Worm (Caenorhabditis elegans) whole organism, young adult: ENCODE measurements around the gene ptc-1.

Experiments
- B0035.1 ChIP-seq: sonication (generic microtip); optimal IDR thresholded peaks from 2 replicates; lab custom pipeline; 2016; ENCODE audit warnings: missing genetic modification characterization, mild to moderate bottlenecking, missing compliant biosample characterization, missing genotype, missing genetic modification reagents
- D2030.7 ChIP-seq: fragments of 200-800 bp; sonication (Bioruptor generic); IDR thresholded peaks from 2 replicates; pipeline ENCODE4 v1.3.6; 2022; ENCODE audit warnings: missing genetic modification reagents, missing genetic modification characterization, missing compliant biosample characterization
- F37B4.10 ChIP-seq: fragments of 200-800 bp; sonication (Bioruptor generic); IDR thresholded peaks from 2 replicates; pipeline ENCODE4 v1.3.6; 2022; ENCODE audit warnings: missing genetic modification characterization, missing compliant biosample characterization
- K11D2.4 ChIP-seq: fragments of 200-800 bp; sonication (Bioruptor generic); IDR thresholded peaks from 2 replicates; pipeline ENCODE4 v1.3.6; 2022; ENCODE audit warnings: missing genetic modification reagents, missing genetic modification characterization, missing compliant biosample characterization
- K12H6.12 ChIP-seq: fragments of 200-800 bp; sonication (Bioruptor generic); optimal IDR thresholded peaks from 2 replicates; lab custom pipeline; 2018; ENCODE audit warnings: mild to moderate bottlenecking, missing genetic modification characterization, missing compliant biosample characterization
- Y53G8AR.9 ChIP-seq: fragments of 200-800 bp; sonication (Bioruptor generic); conservative IDR thresholded peaks from 2 replicates; pipeline ENCODE4 v1.3.6; 2022; ENCODE audit warnings: missing genetic modification reagents, missing genetic modification characterization, missing compliant biosample characterization
- Y79H2A.3 ChIP-seq: fragments of 200-800 bp; sonication (Bioruptor generic); conservative IDR thresholded peaks from 2 replicates; pipeline ENCODE4 v1.3.6; 2022; ENCODE audit warnings: missing genetic modification reagents, missing genetic modification characterization, missing compliant biosample characterization
- ets-4 ChIP-seq: fragments of 200-800 bp; sonication (Bioruptor generic); optimal IDR thresholded peaks from 2 replicates; lab custom pipeline; 2018; ENCODE audit warnings: mild to moderate bottlenecking, missing genetic modification characterization, missing compliant biosample characterization
- fkh-3 ChIP-seq: sonication (generic microtip); optimal IDR thresholded peaks from 2 replicates; lab custom pipeline; 2016; ENCODE audit warnings: mild to moderate bottlenecking, missing genetic modification characterization, missing compliant biosample characterization
- nhr-27 ChIP-seq: fragments of 200-800 bp; sonication (Bioruptor generic); optimal IDR thresholded peaks from 2 replicates; lab custom pipeline; 2018; ENCODE audit warnings: mild to moderate bottlenecking, missing genetic modification characterization, moderate library complexity, missing compliant biosample characterization
- pbrm-1 ChIP-seq: fragments of 200-800 bp; sonication (Bioruptor generic); IDR thresholded peaks from 2 replicates; pipeline ENCODE4 v1.3.6; 2022; ENCODE audit warnings: missing genetic modification reagents, missing genetic modification characterization, missing compliant biosample characterization
- pha-4 ChIP-seq: fragments of 150-350 bp; sonication (generic microtip); optimal IDR thresholded peaks from 2 replicates; lab custom pipeline; 2014; ENCODE audit warnings: missing biosample characterization, missing genetic modification reagents, missing genetic modification characterization
- unc-130 ChIP-seq: sonication (generic microtip); optimal IDR thresholded peaks from 2 replicates; lab custom pipeline; 2016; ENCODE audit warnings: missing genetic modification reagents, missing genetic modification characterization, missing compliant biosample characterization
- unc-62 ChIP-seq: fragments of 150-350 bp; optimal IDR thresholded peaks from 2 replicates; lab custom pipeline; 2014; ENCODE audit warnings: missing biosample characterization, missing genetic modification reagents, missing genetic modification characterization

DNA sequence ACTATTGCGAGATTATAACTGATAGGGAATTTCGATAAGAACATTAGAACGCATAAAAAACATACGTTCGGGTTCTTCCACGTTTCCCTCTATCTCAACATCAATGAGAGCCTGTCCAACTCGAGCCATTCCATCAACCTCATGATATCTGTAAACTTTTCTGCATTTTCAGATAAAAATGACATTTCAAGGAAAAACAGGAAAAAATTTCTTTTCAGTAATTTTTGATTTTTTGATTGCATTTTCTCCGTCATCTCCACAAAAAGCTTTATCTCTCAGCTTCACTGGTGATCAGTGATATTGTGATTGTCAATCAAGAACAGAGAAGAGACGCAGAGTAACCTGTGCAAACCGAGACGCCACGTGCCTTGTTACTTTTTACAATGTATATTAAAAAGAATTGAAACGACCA is 51.3 kb downstream of the ptc-1 start:
- TF ChIP-seq nhr-27 (no peak), Y53G8AR.9 (GFP tag; lab: Robert Waterston, UW) (no peak), unc-130 (GFP tag; lab: Kevin White, UChicago) (no peak), K12H6.12 (tag; lab: Kevin White, UChicago) (no peak), pha-4 (tag; lab: Kevin White, UChicago) (no peak), F37B4.10 (GFP tag; lab: Robert Waterston, UW) (no peak), D2030.7 (GFP tag; lab: Robert Waterston, UW) (no peak), Y79H2A.3 (GFP tag; lab: Robert Waterston, UW) (no peak), K11D2.4 (GFP tag; lab: Robert Waterston, UW) (no peak), pbrm-1 (no peak), unc-62 (GFP tag; lab: Kevin White, UChicago) (no peak), B0035.1 (tag; lab: Kevin White, UChicago) (no peak), ets-4 (GFP tag; lab: Kevin White, UChicago) (no peak), fkh-3 (tag; lab: Kevin White, UChicago) (no peak)
